Worm (Caenorhabditis elegans): ENCODE measurements around the gene idpb-4.
A peak's percentile ranks its signal among the peaks of the same experiment; 100 is the strongest.

DNA sequence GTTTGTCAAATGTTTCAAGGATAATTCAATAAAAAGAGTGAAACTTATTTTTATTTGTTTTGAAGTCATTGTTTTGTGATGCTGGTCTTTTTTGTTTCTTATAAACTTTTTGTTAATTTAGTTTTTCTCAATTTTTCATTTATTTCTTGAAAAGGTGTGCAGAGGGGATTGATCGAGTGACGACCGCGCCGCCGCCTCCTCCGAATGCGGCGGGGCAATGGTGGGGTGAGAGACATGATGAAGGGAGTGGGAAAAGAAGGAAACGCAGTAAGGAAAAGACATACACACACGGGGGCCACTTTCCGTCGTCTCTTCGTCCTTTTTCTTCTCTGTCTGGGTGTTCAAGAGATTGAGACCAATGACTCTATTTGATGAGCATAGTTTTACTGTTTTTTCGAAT is 32.0 kb upstream of the idpb-4 start:
- TF ChIP-seq egl-27 (tag; optimal IDR thresholded peaks at IDR 0.05) (no peak), nhr-28 (tag; optimal IDR thresholded peaks at IDR 0.05) (no peak), nhr-76 (tag; optimal IDR thresholded peaks at IDR 0.05) (no peak), ceh-82 (tag; optimal IDR thresholded peaks at IDR 0.05) (no peak), pha-4 (tag; optimal IDR thresholded peaks at IDR 0.05) (peak; percentile 44), skn-1 (tag; optimal IDR thresholded peaks at IDR 0.05) (no peak), lin-15B (tag; optimal IDR thresholded peaks at IDR 0.05) (no peak), ama-1 (optimal IDR thresholded peaks at IDR 0.05) (no peak)

Data from whole organism, L3 larva.